Fruit fly (Drosophila melanogaster): ENCODE data around the gene Scsalpha2.
A peak's percentile ranks its signal among the peaks of the same experiment; 100 is the strongest.

The Scsalpha2 gene

DNA sequence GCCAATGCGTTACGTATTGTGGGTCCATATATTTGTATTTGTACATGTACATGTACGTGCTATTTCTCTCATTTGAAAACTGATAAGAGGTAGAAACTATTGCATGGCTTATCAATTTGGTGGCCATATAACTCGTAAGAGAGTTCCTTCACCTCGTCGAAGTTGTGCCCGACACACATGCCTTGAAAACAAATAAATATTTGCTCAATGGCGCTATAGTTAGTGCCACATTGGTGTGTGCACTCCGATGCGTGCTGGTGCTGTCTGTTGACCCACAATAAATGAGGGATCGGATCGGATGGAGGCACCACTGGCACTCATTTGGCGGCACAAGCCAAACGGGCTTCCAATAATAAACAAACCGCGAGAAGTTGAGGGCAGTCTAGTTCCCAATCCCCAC is 9.4 kb upstream of the Scsalpha2 start (continued):
- TF ChIP-seq Hr78 (GFP tag; optimal IDR thresholded peaks at IDR 0.05) (peak in 1 of 2 experiments; percentile 78), CG8944 (GFP tag; optimal IDR thresholded peaks at IDR 0.05) (no peak), CG1603 (tag; optimal IDR thresholded peaks at IDR 0.05) (peak; percentile 67), klu (GFP tag; IDR thresholded peaks at IDR 0.05) (no peak), CG1647 (GFP tag; optimal IDR thresholded peaks at IDR 0.05) (peak; percentile 14), ATbp (GFP tag; optimal IDR thresholded peaks at IDR 0.05) (peak; percentile 53), bsh (GFP tag; optimal IDR thresholded peaks at IDR 0.05) (peak in 1 of 2 experiments; percentile 36), Ptx1 (GFP tag; IDR thresholded peaks at IDR 0.05) (no peak), Gug (GFP tag; IDR thresholded peaks at IDR 0.05) (no peak), PHDP (tag; optimal IDR thresholded peaks at IDR 0.05) (peak; percentile 49), GATAe (GFP tag; conservative IDR thresholded peaks at IDR 0.05) (no peak), CG6813 (GFP tag; optimal IDR thresholded peaks at IDR 0.05) (peak; percentile 63), B-H1 (GFP tag; IDR thresholded peaks at IDR 0.05) (no peak), Elba2 (GFP tag; optimal IDR thresholded peaks at IDR 0.05) (no peak), repo (GFP tag; optimal IDR thresholded peaks at IDR 0.05) (no peak), D (optimal IDR thresholded peaks at IDR 0.05) (no peak), D (GFP tag; optimal IDR thresholded peaks at IDR 0.05) (peak; percentile 62), Nf-YB (GFP tag; optimal IDR thresholded peaks at IDR 0.05) (no peak), ind (GFP tag; optimal IDR thresholded peaks at IDR 0.05) (no peak), pzg (GFP tag; optimal IDR thresholded peaks at IDR 0.05) (no peak), gce (GFP tag; IDR thresholded peaks at IDR 0.05) (peak; percentile 43; the same call in 1 of the 3 replicates), sima (GFP tag; optimal IDR thresholded peaks at IDR 0.05) (no peak), CG42726 (GFP tag; IDR thresholded peaks at IDR 0.05; ENCODE audit: partially characterized antibody) (no peak), sc (optimal IDR thresholded peaks at IDR 0.05) (no peak), sc (GFP tag; optimal IDR thresholded peaks at IDR 0.05) (peak; percentile 48), p53 (GFP tag; optimal IDR thresholded peaks at IDR 0.05) (no peak), Hr3 (GFP tag; optimal IDR thresholded peaks at IDR 0.05) (no peak), Adf1 (GFP tag; IDR thresholded peaks at IDR 0.05) (no peak), CG8388 (GFP tag; optimal IDR thresholded peaks at IDR 0.05) (peak; percentile 24), Hmx (GFP tag; optimal IDR thresholded peaks at IDR 0.05) (no peak), CG33213 (GFP tag; optimal IDR thresholded peaks at IDR 0.05) (no peak), kay (GFP tag; optimal IDR thresholded peaks at IDR 0.05) (no peak), kah (GFP tag; optimal IDR thresholded peaks at IDR 0.05) (no peak), unc-4 (GFP tag; IDR thresholded peaks at IDR 0.05; ENCODE audit: partially characterized antibody) (no peak), dm (GFP tag; optimal IDR thresholded peaks at IDR 0.05) (no peak), Opbp (GFP tag; IDR thresholded peaks at IDR 0.05; ENCODE audit: partially characterized antibody) (no peak), CG9932 (GFP tag; IDR thresholded peaks at IDR 0.05) (no peak), CG2120 (GFP tag; optimal IDR thresholded peaks at IDR 0.05) (no peak), br (optimal IDR thresholded peaks at IDR 0.05) (no peak), CG8478 (optimal IDR thresholded peaks at IDR 0.05) (no peak), CG7928 (GFP tag; optimal IDR thresholded peaks at IDR 0.05) (no peak), zen (tag; optimal IDR thresholded peaks at IDR 0.05) (no peak), CG4404 (GFP tag; IDR thresholded peaks at IDR 0.05) (no peak), CG16863 (GFP tag; optimal IDR thresholded peaks at IDR 0.05) (no peak), ato (GFP tag; IDR thresholded peaks at IDR 0.05; ENCODE audit: partially characterized antibody) (no peak), CG10462 (GFP tag; optimal IDR thresholded peaks at IDR 0.05) (no peak), CG4424 (GFP tag; optimal IDR thresholded peaks at IDR 0.05) (peak; percentile 24), CG18599 (GFP tag; optimal IDR thresholded peaks at IDR 0.05) (peak; percentile 20), Lim3 (GFP tag; IDR thresholded peaks at IDR 0.05) (no peak), HLH54F (GFP tag; optimal IDR thresholded peaks at IDR 0.05) (no peak), Nf-YC (tag; optimal IDR thresholded peaks at IDR 0.05) (no peak), CG12391 (tag; optimal IDR thresholded peaks at IDR 0.05) (no peak), CG14860 (GFP tag; IDR thresholded peaks at IDR 0.05; ENCODE audit: partially characterized antibody) (no peak)

All from whole organism, embryonic.